Fruit fly (Drosophila melanogaster) whole organism, larva: Measurements from ENCODE around the gene RFeSP.

Source experiments
- noc ChIP-seq: fragments of 200-800 bp; sonication (Bioruptor generic); optimal IDR thresholded peaks from 3 replicates; lab custom pipeline; 2019; ENCODE audit warnings: missing biosample characterization, mild to moderate bottlenecking, missing genetic modification characterization, moderate library complexity

The RFeSP gene

DNA sequence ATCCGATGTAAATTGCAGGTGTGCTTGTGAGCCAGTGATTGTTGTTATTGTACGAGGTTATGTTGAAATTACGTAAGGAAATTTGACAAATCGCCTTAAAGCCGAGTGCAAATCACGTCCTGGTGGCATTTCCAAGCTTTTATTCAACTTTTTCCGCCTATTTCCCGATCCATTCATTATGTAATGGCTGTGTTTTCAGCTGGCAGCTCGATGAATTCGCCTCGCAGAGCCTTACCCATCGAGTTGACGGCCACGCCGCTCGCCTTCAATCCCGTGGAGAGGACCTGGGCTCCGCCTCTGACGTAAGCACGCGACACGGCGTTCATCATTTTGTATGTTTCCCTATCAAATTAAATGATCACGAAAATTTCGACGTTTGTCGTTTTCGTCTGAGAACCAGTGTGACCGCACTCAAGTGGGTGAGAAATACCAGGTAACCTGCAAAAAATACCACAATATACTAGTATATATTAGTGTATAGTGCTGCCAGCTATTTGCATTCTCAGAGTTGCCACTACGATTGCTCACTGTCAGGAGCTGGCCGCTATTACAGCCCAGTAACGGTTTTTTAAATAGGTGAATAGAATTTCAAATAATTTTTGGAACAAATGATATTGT lies at the start of gene RFeSP:
Gene RFeSP (minus strand): TSS at position 413 of the 618 bp plus-strand sequence.
- TF ChIP-seq noc (tag; lab: Kevin White, UChicago): no peak

DNA sequence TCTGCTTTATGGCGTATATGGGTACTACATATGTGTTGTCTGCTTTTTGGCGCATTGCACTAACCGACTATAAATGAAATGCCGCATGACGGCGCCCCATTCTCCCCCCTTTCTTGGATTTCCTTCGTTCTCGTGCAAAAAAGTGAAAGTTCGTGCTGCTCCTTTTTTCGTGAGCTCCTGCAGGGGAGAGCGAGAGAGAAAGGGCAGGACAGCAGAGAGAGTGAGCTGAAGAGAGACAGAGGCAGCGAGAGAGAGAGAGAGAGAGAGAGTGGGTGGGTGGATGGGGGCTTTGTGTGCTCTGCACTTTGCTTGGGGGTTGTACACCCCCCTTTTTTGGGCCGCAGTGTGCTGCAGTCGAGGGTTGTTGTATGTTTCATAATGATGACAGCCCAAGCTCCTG lies 49.1 kb upstream of the RFeSP start:
- TF ChIP-seq noc (tag; lab: Kevin White, UChicago): no peak

DNA sequence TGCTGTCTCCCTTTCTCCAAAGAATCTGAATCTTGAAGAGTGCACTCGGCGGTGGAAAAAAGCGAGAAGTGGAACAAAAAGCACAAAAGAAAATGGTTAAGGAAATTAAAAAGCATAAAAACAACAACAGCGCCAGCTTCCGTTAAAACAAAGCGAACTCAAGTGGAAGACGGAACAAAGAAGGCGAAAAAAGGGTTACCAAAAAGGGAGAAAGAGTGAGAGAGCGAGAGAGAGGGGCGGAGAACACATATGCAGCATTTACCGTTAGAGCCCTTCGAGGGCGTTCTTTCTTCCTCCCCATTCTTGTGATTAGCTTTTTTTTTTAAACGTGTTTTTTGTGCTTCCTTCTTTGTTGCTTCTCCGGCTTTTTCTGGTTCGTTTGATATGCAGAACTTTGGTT lies 44.2 kb upstream of the RFeSP start:
- no peak for TF ChIP-seq noc (tag; lab: Kevin White, UChicago)

DNA sequence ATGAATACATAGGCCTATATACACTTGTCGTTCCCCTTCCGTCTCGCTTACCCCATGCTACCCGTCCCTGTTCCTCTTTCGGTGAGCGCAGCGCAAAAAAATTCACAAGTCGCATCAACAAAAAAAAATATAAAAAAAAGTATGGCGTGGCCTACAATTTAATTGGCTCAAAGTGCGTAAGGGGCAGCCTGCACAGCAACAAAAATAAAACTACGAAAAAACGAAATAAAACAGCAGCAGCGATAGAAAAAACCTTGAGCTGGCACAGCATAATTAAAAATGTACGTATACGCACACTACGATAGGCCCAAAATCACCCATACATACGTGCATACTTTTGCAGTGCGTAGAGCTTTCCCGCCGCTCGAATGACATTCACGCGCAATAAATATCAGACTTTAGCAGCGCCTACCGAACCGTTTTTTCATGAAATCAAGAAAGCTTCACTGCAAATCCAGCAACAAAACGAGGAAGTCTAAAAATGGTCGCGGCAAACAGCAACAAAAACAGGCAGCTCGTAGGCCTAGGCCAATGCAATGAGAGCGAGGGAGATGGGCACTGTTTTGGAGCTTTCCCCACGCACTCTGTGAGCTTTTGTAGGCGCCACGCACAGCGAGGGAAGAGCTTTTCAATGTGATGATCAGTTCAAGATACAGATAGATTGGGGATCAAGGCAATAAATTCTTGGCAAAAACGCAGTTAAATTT lies 43.0 kb upstream of the RFeSP start:
- peak; percentile 57 for TF ChIP-seq noc (tag; lab: Kevin White, UChicago)

DNA sequence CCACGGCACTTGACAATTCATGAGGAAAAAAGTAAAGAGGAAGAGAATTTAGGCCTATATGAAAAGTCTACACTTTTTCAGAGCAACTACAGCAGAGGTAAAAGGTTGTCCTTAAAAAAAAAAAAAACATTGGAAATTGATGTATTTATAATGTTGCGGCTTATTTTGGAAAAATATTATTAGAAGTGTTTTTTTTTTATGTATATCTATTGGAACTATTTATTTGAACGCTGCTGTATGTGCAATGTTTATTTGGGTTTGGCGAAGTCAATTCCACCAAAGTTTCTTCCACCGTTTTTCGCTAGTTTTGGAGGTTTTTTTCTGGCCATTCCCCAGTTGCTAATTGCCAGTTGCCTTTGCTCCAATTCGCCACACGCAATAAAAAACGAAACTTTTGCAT lies 41.9 kb upstream of the RFeSP start:
- no peak for TF ChIP-seq noc (tag; lab: Kevin White, UChicago)

DNA sequence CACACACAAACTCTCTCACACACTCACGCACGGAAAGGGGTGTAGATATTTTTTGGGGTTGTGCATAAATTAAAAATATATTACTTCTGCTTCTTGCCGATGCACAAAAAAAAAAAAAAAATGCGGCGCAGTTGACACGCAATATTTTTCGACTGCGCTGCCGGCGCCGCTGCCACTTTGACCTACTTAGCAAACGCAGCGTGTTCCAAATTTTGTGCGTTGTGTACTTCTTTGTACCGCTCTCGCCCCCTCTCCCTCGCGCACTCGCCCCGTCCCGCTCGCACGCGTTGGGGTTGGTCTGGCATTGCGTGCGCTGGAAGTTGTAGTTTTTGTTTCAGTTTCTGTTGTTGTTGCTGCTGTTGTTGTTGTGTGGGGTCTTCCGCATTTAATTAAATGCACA lies 40.3 kb upstream of the RFeSP start:
- no peak for TF ChIP-seq noc (tag; lab: Kevin White, UChicago)

DNA sequence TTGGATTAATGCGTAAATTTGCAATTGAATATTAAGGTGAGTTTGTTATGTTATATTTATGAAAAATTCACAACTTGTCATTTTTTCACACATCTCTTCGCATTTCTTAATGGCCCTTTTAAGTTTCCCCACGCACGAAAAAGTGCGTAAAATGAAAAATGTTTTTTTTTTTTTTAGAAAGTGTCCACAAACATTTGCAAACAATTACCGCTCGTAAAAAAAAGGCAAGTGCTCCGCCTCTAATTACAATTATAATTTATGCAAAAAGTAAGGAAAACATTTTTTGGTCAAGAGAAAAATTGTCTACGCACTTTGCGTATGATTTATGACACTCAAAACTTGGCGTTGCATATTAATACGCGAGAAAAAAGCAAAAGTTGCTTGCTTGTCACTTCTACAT lies 39.8 kb upstream of the RFeSP start:
- TF ChIP-seq noc (tag; lab: Kevin White, UChicago): no peak

DNA sequence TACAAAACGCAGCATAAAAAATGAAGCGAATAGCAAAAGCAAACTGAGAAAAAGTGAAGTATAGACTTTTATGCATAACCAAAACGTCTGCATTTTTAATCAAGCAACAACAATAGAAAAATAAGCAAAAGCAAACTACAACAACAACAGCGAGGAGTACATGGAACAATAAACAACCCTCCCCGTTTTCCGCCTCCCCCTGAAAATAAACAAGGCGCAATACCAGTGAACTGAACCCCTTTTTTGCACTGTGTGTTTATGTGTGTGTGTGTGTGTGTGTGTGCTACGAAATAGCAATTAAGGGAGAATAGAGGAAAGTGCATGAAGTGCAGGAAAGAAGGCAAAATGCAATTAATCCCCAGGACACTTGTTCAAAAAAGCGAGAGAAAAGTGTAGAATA lies 37.9 kb upstream of the RFeSP start:
- TF ChIP-seq noc (tag; lab: Kevin White, UChicago): no peak

DNA sequence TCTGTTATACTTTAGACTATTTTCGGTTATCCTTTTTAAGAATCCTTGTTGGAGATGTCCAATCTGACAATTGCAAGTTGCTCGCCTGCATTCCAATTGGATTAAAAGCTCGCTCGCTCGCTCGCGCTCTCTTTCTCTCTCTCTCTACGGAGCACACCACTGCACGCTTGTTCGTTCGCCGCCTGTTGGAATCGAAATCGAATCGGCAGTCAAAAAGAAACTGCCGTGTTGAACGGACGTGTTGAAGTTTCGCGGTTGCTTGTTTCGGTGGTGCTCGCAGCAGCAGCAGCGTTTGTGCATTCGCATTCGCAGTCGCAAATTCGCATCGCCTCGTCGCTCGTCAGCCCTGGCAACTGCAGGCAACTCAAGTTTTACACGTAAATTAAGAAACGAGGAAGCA lies 37.1 kb upstream of the RFeSP start, which contains the start of gene chinmo:
Gene chinmo (plus strand): TSS at position 206 of the 400 bp plus-strand sequence.
- TF ChIP-seq noc (tag; lab: Kevin White, UChicago): no peak

DNA sequence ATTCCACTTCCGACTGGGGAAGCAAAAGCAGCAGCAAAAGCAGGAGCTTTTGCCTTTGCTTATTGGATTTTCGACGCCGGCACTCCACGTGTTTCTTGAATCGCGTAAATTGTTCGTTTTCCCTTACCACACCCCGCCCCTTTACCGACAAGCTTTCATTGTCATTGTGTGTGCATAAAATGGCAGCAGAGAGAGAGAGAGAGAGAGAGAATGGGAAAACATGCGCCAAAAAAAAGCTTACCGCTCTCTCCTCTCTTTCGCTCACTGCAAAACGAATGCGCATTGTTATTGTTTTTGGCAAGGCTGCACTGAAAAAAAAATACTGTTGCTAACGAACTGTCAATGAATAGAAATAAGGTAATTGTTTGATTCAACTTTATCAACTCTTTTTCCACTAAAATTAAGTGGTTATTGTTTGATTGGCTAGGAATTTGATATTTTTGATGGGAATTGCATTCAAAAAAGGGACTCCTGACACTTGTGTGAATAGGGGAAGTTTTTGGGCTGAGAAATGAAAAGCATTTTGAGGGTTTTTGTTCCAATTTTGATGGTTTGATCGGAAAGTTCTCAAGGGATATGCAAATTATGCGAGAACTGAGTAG lies 36.0 kb upstream of the RFeSP start:
- no peak for TF ChIP-seq noc (tag; lab: Kevin White, UChicago)

DNA sequence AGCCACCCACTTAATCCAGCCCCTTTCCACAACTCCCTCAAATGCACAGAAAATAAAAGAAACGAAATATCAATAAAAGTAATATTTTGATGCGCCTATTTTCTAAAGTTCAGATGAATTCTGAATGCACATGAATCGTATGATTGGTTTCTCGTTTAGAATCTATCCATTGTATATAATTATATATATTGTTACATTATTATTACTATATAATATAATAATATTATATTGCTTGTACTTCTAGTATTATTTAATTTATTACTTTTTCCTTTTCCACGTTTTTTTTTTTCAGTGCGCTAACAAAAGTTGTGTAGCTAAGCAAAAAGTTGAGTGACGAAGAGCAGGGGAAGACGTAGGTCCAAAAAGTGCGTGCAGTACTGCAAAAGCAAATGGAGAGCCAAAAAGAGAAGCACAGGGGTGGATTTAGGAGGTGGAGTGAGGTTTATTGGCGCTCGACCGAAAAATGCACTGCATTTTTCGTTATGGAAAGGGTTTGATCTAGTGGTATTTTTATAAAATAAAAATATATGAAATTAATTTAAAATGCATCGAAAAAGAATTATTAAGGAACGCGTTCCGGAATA lies 35.4 kb upstream of the RFeSP start:
- TF ChIP-seq noc (tag; lab: Kevin White, UChicago): peak; percentile 55

DNA sequence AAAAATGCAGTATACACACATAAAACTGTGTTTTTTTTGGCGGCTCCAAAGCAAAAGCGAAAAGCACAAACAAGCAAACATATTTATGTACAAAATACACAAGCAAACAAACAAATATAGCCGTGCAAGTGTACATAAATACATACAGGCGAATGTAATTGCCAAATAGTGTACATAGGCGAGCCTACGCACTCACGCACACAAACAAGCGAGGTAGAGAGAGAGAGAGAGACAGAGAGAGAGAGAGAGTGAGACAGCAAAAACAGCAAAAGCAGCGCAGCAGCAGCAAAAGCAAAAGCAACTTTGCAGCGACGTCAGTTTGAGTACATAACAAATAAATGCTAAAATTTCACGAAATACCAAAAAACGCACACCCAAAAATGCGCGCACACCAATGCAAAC lies 34.7 kb upstream of the RFeSP start:
- TF ChIP-seq noc (tag; lab: Kevin White, UChicago): no peak

DNA sequence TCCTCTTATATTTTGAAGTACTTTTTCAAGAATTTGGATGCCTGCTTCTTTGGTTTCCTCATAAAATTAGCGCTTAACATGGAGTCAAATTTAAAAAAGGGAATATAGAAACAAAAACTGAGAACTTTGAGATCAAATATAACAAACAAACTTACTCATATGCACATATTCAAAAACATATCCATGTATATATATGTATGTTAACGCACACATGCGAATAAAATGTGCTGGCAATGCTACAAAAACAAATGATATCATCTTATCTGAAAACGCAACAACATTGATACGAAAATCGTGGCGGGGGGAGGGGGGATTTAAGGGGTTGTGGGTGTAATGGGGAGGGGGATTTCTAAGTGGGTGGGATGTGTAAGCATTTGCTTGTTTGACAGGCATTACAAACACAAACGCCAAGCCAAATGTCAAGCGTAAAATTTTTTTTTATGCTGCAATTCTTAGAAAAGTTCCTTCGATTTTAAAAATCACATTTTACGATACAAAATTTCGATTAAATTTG lies 34.1 kb upstream of the RFeSP start:
- no peak for TF ChIP-seq noc (tag; lab: Kevin White, UChicago)

DNA sequence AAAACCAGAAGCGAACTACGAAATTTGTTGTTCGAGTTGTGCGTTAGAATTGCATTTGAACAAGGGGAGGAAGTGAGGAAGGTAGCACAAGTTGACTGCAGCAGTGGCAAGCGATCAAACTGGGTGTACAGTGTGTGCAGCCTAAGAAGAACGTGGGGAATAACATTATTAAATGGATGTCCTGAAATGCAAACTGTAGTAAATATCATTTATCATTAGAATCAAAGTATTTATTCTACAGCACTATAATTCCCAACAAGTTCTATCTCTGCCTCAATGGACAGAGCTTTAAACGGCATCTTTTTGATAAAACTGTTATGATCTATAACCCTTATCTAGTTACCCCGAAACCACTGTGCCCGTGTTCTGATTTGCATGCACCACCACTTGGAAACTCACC lies 32.5 kb upstream of the RFeSP start:
- TF ChIP-seq noc (tag; lab: Kevin White, UChicago): no peak

DNA sequence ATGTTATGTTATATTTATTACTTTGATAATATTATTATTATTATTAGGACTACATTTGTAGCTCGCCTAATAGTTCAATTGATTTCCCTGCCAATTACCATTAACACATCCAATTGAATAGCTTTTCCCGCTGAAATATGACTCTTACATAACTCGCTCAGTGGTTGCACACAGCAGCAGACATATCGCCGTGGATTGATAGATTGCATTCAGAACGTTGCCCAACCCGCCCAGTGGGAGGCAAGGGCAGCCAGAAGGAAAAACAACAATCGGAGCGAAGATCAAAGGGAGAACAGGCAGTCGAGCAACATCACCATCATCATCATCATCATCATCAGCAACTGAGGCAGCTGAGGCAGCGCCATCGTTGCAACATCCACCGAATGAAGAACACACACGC lies 32.1 kb upstream of the RFeSP start:
- no peak for TF ChIP-seq noc (tag; lab: Kevin White, UChicago)

DNA sequence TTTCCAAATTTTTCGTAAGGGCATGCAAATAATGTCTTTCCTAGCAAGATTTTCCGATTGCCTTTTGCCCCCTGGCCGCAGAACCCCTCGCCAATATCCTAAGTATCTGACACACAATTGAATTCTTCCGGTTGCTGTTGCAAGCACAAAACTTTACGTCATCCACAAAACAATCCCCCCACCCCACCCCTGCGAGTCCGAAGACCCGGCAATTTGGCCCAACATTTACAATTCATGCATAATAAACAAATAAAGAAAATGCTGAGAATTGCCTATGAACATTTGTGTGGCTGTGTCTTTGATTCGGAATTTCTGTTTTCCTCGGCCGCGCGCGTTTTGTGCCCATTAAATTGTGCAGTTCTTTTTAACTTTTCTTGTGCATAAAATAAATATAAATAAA lies 31.4 kb upstream of the RFeSP start:
- TF ChIP-seq noc (tag; lab: Kevin White, UChicago): no peak
